Fruit fly (Drosophila melanogaster) whole organism, wandering third instar larva: ENCODE results near the gene CG18081.

Source experiments
- Hnf4 ChIP-seq: fragments of 200-800 bp; sonication (Bioruptor generic); optimal IDR thresholded peaks from 2 replicates; lab custom pipeline; 2016; ENCODE audit warnings: missing biosample characterization, mild to moderate bottlenecking, missing genetic modification characterization
- Vsx2 ChIP-seq: fragments of 200-300, 225-300 bp; sonication (Bioruptor generic); optimal IDR thresholded peaks from 2 replicates; lab custom pipeline; 2018; ENCODE audit warnings: missing biosample characterization, missing genetic modification characterization; ENCODE audit not compliant: partially characterized antibody
- ey ChIP-seq: fragments of 200-800 bp; sonication (Bioruptor generic); optimal IDR thresholded peaks from 2 replicates; lab custom pipeline; 2016; ENCODE audit warnings: missing biosample characterization, missing genetic modification characterization
- psq ChIP-seq: fragments of 200-800 bp; sonication (Bioruptor generic); optimal IDR thresholded peaks from 3 replicates; lab custom pipeline; 2017; ENCODE audit warnings: missing biosample characterization, mild to moderate bottlenecking, missing genetic modification characterization, moderate library complexity

DNA sequence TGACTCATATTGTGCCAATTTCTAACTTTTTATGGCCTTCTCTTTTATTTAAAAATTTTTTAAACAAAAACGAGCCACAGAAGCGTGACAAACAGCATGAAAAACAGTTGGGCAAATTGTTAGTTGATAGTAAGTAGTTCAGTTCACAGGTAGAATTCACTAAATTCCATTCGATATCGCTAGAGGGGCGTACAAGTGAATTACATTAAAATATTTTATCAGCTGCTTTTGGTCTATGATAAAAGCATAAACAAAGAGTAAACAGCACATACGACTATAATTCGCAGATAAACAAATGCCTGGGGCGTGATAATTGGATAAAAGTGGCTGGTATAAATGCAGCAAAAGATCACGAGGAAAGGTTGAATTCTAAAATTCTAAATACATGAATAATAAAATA is 21.2 kb downstream of the CG18081 start:
- no peak for TF ChIP-seq ey (GFP tag; lab: Kevin White, UChicago)
- no peak for TF ChIP-seq psq
- TF ChIP-seq Hnf4 (GFP tag; lab: Kevin White, UChicago) = no peak
- TF ChIP-seq Vsx2 (GFP tag; lab: Kevin White, UChicago) = no peak
